Fruit fly (Drosophila melanogaster) whole organism, larva: ENCODE data around the gene CG6470.

Experiments used
- noc ChIP-seq: fragments of 200-800 bp; sonication (Bioruptor generic); optimal IDR thresholded peaks from 3 replicates; lab custom pipeline; 2019; ENCODE audit warnings: missing biosample characterization, mild to moderate bottlenecking, missing genetic modification characterization, moderate library complexity

CG6470 gene

dm6 chrX:18499679-18500187 is 14.9 kb downstream of the CG6470 start, which contains the start of the genes Pgant7 and Xrcc2:
Pgant7 (minus strand) TSS chrX:18499986.
Xrcc2 (plus strand) TSS chrX:18500127.
- TF ChIP-seq noc, result no peak

dm6 chrX:18494165-18494740 is 20.4 kb downstream of the CG6470 start, which contains the start of gene CG15043:
CG15043 (minus strand) TSS chrX:18494168.
- TF ChIP-seq noc, result peak; percentile 62

- TF ChIP-seq noc, result no peak
Observed at dm6 chrX:18491941-18492340, 22.7 kb downstream of the CG6470 start, which contains the start of gene CG15044. CG15044 (minus strand) TSS chrX:18492006.

dm6 chrX:18489509-18489908 is 25.2 kb downstream of the CG6470 start, which contains the start of gene CG15046:
CG15046 (minus strand) TSS chrX:18489620.
- no peak for TF ChIP-seq noc

- TF ChIP-seq noc, result no peak
Observed at dm6 chrX:18486356-18487059, 28.2 kb downstream of the CG6470 start, which contains the start of gene psh. psh (minus strand) TSS chrX:18486921.

DNA sequence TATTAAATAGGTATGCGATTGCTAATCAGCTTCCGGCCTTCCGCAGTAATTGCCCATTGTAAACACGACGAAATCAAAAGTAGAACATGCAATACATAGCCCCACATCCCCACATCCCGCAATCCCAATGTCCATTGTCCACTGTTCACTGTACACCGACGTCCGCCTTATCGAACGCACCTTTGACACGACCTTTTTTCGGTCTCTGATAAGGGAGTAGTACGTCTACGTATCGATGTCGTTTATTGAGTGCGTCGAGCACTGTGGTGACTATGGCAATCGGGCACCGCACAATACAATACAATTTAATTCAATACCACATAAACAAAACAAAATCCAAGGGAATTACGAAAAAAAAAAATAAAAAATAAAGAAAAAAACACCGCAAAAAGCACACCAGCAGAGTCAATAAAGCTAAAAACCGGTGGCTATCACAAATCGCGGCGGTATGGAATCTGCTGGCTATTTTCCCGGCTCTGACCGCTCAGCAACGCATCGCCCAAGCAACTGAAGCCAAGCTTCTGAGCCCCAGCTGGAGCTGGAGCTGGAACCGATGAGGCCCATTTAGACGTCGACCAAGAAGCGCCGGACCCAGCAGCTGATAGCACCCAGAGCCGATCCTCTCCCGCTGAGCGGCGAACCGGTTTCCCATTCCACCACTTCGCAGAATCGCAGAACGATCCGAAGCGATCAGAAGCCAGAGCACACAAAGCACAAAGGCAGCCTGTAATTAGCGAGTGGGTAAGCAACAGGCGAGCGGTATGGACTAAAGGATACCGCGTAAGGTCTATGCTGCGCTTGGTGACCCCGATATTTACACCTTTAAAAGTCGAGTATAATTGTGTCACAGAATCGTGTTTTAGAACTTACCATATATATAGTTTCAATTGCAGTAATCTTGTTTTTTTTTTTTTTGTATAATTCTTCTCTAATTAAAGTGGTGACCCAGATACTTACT is 31.1 kb downstream of the CG6470 start, which contains the start of gene Hayan:
Gene Hayan (minus strand): TSS at position 512 of the 958 bp plus-strand sequence.
- TF ChIP-seq noc, result no peak

DNA sequence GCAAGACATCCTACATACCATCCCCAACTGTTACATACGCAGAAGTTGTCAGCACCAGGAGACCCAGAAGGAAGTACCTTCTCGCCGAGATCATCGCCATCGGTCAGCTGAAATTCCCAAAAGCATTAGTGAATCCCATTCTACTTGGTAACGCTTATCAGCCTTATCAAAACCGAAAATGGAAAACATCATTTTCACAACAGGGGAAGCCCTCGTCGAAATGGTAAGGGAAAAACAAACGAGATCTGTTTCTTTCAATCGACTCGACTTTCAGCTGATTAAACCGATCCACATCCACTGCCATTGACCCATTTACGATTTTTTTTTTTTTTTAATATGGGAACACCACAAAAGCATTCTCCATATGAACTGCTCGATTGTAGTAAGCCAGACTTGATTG is 32.1 kb downstream of the CG6470 start:
- no peak for TF ChIP-seq noc

DNA sequence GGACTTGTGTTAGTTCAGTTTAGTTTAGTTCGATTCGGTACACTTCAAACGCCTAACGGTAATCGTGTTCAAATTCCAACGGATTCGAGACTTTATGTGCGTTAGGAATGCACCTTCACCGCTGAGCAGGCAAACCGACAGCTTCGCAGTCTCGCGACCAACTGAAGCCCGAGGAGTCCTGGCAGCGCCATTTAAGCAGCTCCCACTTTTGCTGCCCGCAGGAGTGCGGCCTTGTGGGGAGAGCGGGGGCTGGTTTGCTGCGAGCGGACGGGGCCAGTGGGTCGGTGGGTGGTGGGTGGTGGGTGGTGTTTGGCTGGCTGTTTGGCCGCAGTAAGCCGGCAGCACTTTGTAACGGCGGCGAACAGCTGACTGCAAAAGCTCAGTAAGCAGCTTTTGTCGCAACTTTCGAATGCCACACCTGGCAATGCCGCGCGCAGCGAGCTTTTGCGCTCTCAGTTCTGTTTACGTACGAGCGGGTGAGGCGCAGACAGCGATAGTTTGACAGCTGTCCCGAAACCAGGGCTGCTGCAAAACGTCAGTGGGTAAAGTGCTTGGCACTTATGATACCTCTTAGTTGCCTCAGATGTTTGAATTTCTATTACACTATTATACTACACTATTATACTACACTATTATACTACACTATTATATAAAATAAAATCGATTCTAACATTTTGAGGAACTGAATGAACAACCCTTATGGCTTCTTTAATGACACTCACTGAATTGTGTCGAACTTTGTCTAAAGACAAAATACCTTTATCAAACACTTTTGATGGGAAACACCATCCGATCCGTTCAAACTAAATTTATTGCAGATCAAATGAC is 35.1 kb downstream of the CG6470 start, which contains the start of gene CG32547:
Gene CG32547 (minus strand): TSS at position 181 of the 828 bp plus-strand sequence.
- TF ChIP-seq noc, result no peak

DNA sequence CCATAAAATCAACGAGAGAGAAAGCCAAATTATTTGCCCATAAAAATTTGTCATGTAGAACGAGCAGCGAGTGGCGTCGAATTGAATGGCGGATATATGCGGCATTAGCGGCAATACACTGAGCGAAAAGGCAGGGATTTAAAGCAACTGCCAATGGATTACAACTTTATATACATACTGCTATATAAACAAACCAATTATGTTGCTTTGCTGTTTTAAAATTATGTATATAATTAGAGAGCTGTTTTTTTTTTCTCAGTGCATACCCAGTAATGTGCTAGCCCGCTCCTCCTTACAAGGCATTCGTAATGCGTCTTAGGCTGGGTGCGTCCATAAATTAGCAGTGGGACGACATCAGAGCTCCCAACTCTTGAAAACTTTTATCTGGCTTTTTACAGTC is 46.8 kb downstream of the CG6470 start:
- no peak for TF ChIP-seq noc
